Worm (Caenorhabditis elegans) whole organism, midembryonic: Measurements from ENCODE around the gene mdt-28.

Experiments
- T22C8.4 ChIP-seq: fragments of 200-800 bp; sonication (Bioruptor generic); IDR thresholded peaks from 2 replicates; pipeline ENCODE4 v1.3.6; 2022; ENCODE audit warnings: missing genetic modification characterization, missing compliant biosample characterization
- cog-1 ChIP-seq: sonication (generic microtip); optimal IDR thresholded peaks from 2 replicates; lab custom pipeline; 2016; ENCODE audit warnings: missing genetic modification characterization, missing compliant biosample characterization
- flt-1 ChIP-seq: fragments of 200-800 bp; sonication (Bioruptor generic); IDR thresholded peaks from 2 replicates; pipeline ENCODE4 v1.3.6; 2022; ENCODE audit warnings: missing genetic modification characterization, missing compliant biosample characterization
- klf-2 ChIP-seq: fragments of 200-800 bp; sonication (Bioruptor generic); conservative IDR thresholded peaks from 2 replicates; pipeline ENCODE4 v1.3.6; 2022; ENCODE audit warnings: missing genetic modification reagents, missing genetic modification characterization, missing compliant biosample characterization
- med-1 ChIP-seq: sonication (generic microtip); optimal IDR thresholded peaks from 2 replicates; lab custom pipeline; 2017; ENCODE audit warnings: missing genetic modification characterization, mild to moderate bottlenecking, missing compliant biosample characterization, antibody characterized with exemption, missing genetic modification reagents; ENCODE audit not compliant: insufficient read depth
- ref-1 ChIP-seq: fragments of 200-800 bp; sonication (Bioruptor generic); conservative IDR thresholded peaks from 2 replicates; pipeline ENCODE4 v1.3.6; 2022; ENCODE audit warnings: missing genetic modification reagents, missing genetic modification characterization, missing compliant biosample characterization
- tab-1 ChIP-seq: fragments of 200-800 bp; sonication (Bioruptor generic); IDR thresholded peaks from 2 replicates; pipeline ENCODE4 v1.3.6; 2022; ENCODE audit warnings: missing genetic modification characterization, missing compliant biosample characterization
- ztf-23 ChIP-seq: fragments of 200-800 bp; sonication (Bioruptor generic); IDR thresholded peaks from 2 replicates; pipeline ENCODE4 v1.3.6; 2022; ENCODE audit warnings: missing genetic modification reagents, missing genetic modification characterization, missing compliant biosample characterization
- ztf-29 ChIP-seq: fragments of 200-800 bp; sonication (Bioruptor generic); IDR thresholded peaks from 2 replicates; pipeline ENCODE4 v1.3.6; 2022; ENCODE audit warnings: missing genetic modification reagents, missing genetic modification characterization, missing compliant biosample characterization

DNA sequence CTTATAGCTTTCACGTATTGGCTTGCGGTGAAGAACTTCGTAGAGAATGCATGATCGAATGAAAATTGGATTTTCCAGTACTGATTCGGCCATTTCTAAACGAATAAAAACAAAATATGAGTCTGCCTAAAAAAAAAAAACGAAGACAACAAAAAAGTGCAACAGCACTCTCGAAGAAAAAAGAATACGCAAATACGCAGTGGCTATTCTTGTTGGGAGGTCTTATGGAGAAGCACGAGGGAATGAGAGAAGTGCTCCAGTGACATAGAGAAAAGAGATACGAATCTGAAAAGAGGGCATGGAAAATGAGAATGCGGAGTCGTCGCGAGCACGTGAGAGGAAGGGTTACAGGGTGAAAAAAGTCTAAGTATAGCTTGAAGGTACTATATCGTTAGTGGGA, 27.0 kb upstream of the mdt-28 start, which contains the start of gene fbxa-152:
- TF ChIP-seq flt-1 (no peak), ref-1 (GFP tag; lab: Robert Waterston, UW) (no peak), ztf-29 (GFP tag; lab: Robert Waterston, UW) (no peak), klf-2 (GFP tag; lab: Robert Waterston, UW) (no peak), med-1 (GFP tag; lab: Kevin White, UChicago) (no peak), cog-1 (tag; lab: Kevin White, UChicago) (no peak), ztf-23 (no peak), T22C8.4 (GFP tag; lab: Robert Waterston, UW) (no peak), tab-1 (GFP tag; lab: Robert Waterston, UW) (no peak)
